Fruit fly (Drosophila melanogaster) whole organism, adult: Measurements from ENCODE around the gene CG31636.

Source experiments
- CG12768 ChIP-seq: fragments of 200-800 bp; sonication (Bioruptor generic); optimal IDR thresholded peaks from 2 replicates; lab custom pipeline; 2017; ENCODE audit warnings: missing biosample characterization, missing genetic modification characterization, mild to moderate bottlenecking, moderate library complexity, missing genetic modification reagents
- CG14711 ChIP-seq: fragments of 200-800 bp; sonication (Bioruptor generic); optimal IDR thresholded peaks from 2 replicates; lab custom pipeline; 2018; ENCODE audit warnings: missing biosample characterization, mild to moderate bottlenecking, missing genetic modification characterization, moderate library complexity
- CG33017 ChIP-seq: fragments of 200-800 bp; sonication (Bioruptor generic); optimal IDR thresholded peaks from 2 replicates; lab custom pipeline; 2018; ENCODE audit warnings: missing biosample characterization, mild to moderate bottlenecking, missing genetic modification characterization, moderate library complexity
- cnc ChIP-seq, 2 experiments: fragments of >200 bp; optimal IDR thresholded peaks; 2 replicates each; lab custom pipeline; 2017
- kay ChIP-seq: fragments of 200-800 bp; sonication (Bioruptor generic); peaks from one replicate; lab custom pipeline; 2016; ENCODE audit warnings: missing biosample characterization, missing genetic modification characterization, borderline replicate concordance
- toe ChIP-seq: fragments of 200-800 bp; sonication (Bioruptor generic); optimal IDR thresholded peaks from 2 replicates; lab custom pipeline; 2016; ENCODE audit warnings: missing biosample characterization, missing genetic modification characterization

- TF ChIP-seq toe (GFP tag; lab: Kevin White, UChicago) = no peak
- TF ChIP-seq CG33017 (tag; lab: Kevin White, UChicago) = no peak
- no peak for TF ChIP-seq CG12768 (GFP tag; lab: Kevin White, UChicago)
- no peak for TF ChIP-seq kay
- no peak for TF ChIP-seq cnc (optimal IDR thresholded peaks at IDR 0.05; lab: Kevin White, UChicago)
- no peak for TF ChIP-seq CG14711 (tag; lab: Kevin White, UChicago)
Measured at dm6 chr2L:6676535-6676934, 18.6 kb upstream of the CG31636 start, which contains the start of gene cort.
